Fruit fly (Drosophila melanogaster) whole organism, embryonic: ENCODE results near the gene DPCoAC.

Experiments used
- CG10959 ChIP-seq: fragments of 200-800 bp; sonication (Bioruptor generic); IDR thresholded peaks from 2 replicates; pipeline ENCODE4 v1.3.6; 2022; ENCODE audit warnings: missing biosample characterization, missing genetic modification characterization
- CG11247 ChIP-seq: fragments of 200-800 bp; sonication (Bioruptor generic); IDR thresholded peaks from 2 replicates; pipeline ENCODE4 v1.3.6; 2022; ENCODE audit warnings: missing biosample characterization, missing genetic modification characterization
- CG12391 ChIP-seq: fragments of 200-800 bp; sonication (Bioruptor generic); optimal IDR thresholded peaks from 3 replicates; lab custom pipeline; 2018; ENCODE audit warnings: missing biosample characterization, mild to moderate bottlenecking, missing genetic modification characterization, moderate library complexity
- CG17568 ChIP-seq: fragments of 200-800 bp; sonication (Bioruptor generic); optimal IDR thresholded peaks from 2 replicates; lab custom pipeline; 2018; ENCODE audit warnings: missing biosample characterization, mild to moderate bottlenecking, missing genetic modification characterization, moderate library complexity
- CG1792 ChIP-seq: fragments of 200-800 bp; sonication (Bioruptor generic); optimal IDR thresholded peaks from 2 replicates; lab custom pipeline; 2016; ENCODE audit warnings: missing biosample characterization, missing genetic modification characterization
- CG18011 ChIP-seq: fragments of 200-800 bp; sonication (Bioruptor generic); optimal IDR thresholded peaks from 2 replicates; lab custom pipeline; 2017; ENCODE audit warnings: missing biosample characterization, missing genetic modification characterization, mild to moderate bottlenecking, moderate library complexity, missing genotype
- CG18262 ChIP-seq: fragments of 200-800 bp; optimal IDR thresholded peaks from 3 replicates; lab custom pipeline; 2019; ENCODE audit warnings: missing biosample characterization, mild to moderate bottlenecking, missing genetic modification characterization, moderate library complexity
- CG2678 ChIP-seq: fragments of 200-800 bp; sonication (Bioruptor generic); optimal IDR thresholded peaks from 3 replicates; lab custom pipeline; 2019; ENCODE audit warnings: missing biosample characterization, mild to moderate bottlenecking, missing genetic modification characterization, moderate library complexity
- CG30403 ChIP-seq: fragments of 200-800 bp; sonication (Bioruptor generic); optimal IDR thresholded peaks from 3 replicates; lab custom pipeline; 2016; ENCODE audit warnings: missing biosample characterization, missing genetic modification characterization
- CG32532 ChIP-seq: fragments of 200-800 bp; sonication (Bioruptor generic); IDR thresholded peaks from 2 replicates; pipeline ENCODE4 v1.3.6; 2022; ENCODE audit warnings: missing biosample characterization, missing genetic modification characterization
- CG32772 ChIP-seq: fragments of 200-800 bp; sonication (Bioruptor generic); IDR thresholded peaks from 2 replicates; pipeline ENCODE4 v1.3.6; 2022; ENCODE audit warnings: missing biosample characterization, missing genetic modification characterization
- CG3407 ChIP-seq: fragments of 200-800 bp; sonication (Bioruptor generic); optimal IDR thresholded peaks from 2 replicates; lab custom pipeline; 2018; ENCODE audit warnings: missing biosample characterization, mild to moderate bottlenecking, missing genetic modification characterization
- CG3726 ChIP-seq: fragments of 200-800 bp; sonication (Bioruptor generic); IDR thresholded peaks from 3 replicates; pipeline ENCODE4, ENCODE4 v1.3.6; 2022; ENCODE audit warnings: missing biosample characterization, missing genetic modification characterization
- CG3838 ChIP-seq: fragments of 200-800 bp; sonication (Bioruptor generic); optimal IDR thresholded peaks from 3 replicates; lab custom pipeline; 2016; ENCODE audit warnings: missing biosample characterization, missing genetic modification characterization
- CG4328 ChIP-seq: fragments of 200-800 bp; sonication (Bioruptor generic); optimal IDR thresholded peaks from 3 replicates; lab custom pipeline; 2017; ENCODE audit warnings: missing biosample characterization, missing genetic modification reagents, missing genetic modification characterization
- CG4404 ChIP-seq: fragments of 200-800 bp; sonication (Bioruptor generic); IDR thresholded peaks from 2 replicates; pipeline ENCODE4 v1.3.6; 2022; ENCODE audit warnings: missing biosample characterization, missing genetic modification characterization
- CG6654 ChIP-seq: fragments of 200-800 bp; sonication (Bioruptor generic); optimal IDR thresholded peaks from 2 replicates; lab custom pipeline; 2017; ENCODE audit warnings: missing biosample characterization, mild to moderate bottlenecking, missing genetic modification characterization
- CG6791 ChIP-seq: fragments of 200-800 bp; sonication (Bioruptor generic); IDR thresholded peaks from 3 replicates; pipeline ENCODE4 v1.3.6; 2022; ENCODE audit warnings: missing biosample characterization, missing genetic modification characterization; ENCODE audit not compliant: partially characterized antibody
- CG7987 ChIP-seq: fragments of 200-800 bp; sonication (Bioruptor generic); optimal IDR thresholded peaks from 2 replicates; lab custom pipeline; 2018; ENCODE audit warnings: missing biosample characterization, mild to moderate bottlenecking, missing genetic modification characterization, moderate library complexity
- CG8944 ChIP-seq: fragments of 200-800 bp; sonication (Bioruptor generic); optimal IDR thresholded peaks from 3 replicates; lab custom pipeline; 2016; ENCODE audit warnings: missing biosample characterization, missing genetic modification characterization
- CG9876 ChIP-seq: fragments of 200-800 bp; sonication (Bioruptor generic); optimal IDR thresholded peaks from 2 replicates; lab custom pipeline; 2016; ENCODE audit warnings: missing biosample characterization, missing genetic modification characterization
- Chrac-16 ChIP-seq: fragments of 200-800 bp; sonication (Bioruptor generic); optimal IDR thresholded peaks from 3 replicates; lab custom pipeline; 2016; ENCODE audit warnings: missing biosample characterization, missing genetic modification characterization
- CrebB ChIP-seq: fragments of 200-800 bp; sonication (Bioruptor generic); optimal IDR thresholded peaks from 3 replicates; lab custom pipeline; 2018; ENCODE audit warnings: missing biosample characterization, mild to moderate bottlenecking, missing genetic modification characterization
- D ChIP-seq, 2 experiments: fragments of 200-800 bp in 1 of 2; fragments of >200 bp in 1 of 2; sonication (Bioruptor generic) in 1 of 2; optimal IDR thresholded peaks; 2 replicates in 1 of 2; 3 replicates in 1 of 2; lab custom pipeline; 2017; ENCODE audit warnings: mild to moderate bottlenecking in 1 of 2, missing biosample characterization in 1 of 2, missing genetic modification characterization in 1 of 2, missing genetic modification reagents in 1 of 2
- Dfd ChIP-seq, 2 experiments: fragments of >200 bp; optimal IDR thresholded peaks; 2 replicates each; lab custom pipeline; 2017; ENCODE audit warnings: missing biosample characterization in 2 of 2, missing genetic modification characterization in 2 of 2
- Doc3 ChIP-seq: fragments of 200-800 bp; sonication (Bioruptor generic); IDR thresholded peaks from 3 replicates; pipeline ENCODE4 v1.3.6; 2022; ENCODE audit warnings: missing biosample characterization, missing genetic modification characterization; ENCODE audit not compliant: partially characterized antibody
- Ets65A ChIP-seq: fragments of 200-800 bp; sonication (Bioruptor generic); peaks from one replicate; lab custom pipeline; 2016; ENCODE audit warnings: missing biosample characterization, missing genetic modification characterization
- HLH3B ChIP-seq: fragments of 200-800 bp; sonication (Bioruptor generic); IDR thresholded peaks from 2 replicates; pipeline ENCODE4 v1.3.6; 2022; ENCODE audit warnings: missing biosample characterization, missing genetic modification characterization
- Kr ChIP-seq: fragments of 200-800 bp; sonication (Bioruptor generic); optimal IDR thresholded peaks from 2 replicates; lab custom pipeline; 2017; ENCODE audit warnings: missing biosample characterization, mild to moderate bottlenecking, missing genetic modification characterization
- Lpt ChIP-seq: fragments of >200 bp; optimal IDR thresholded peaks from 2 replicates; lab custom pipeline; 2018; ENCODE audit warnings: missing biosample characterization, missing genetic modification characterization
- MTF-1 ChIP-seq: fragments of 200-800 bp; sonication (Bioruptor generic); optimal IDR thresholded peaks from 2 replicates; lab custom pipeline; 2018; ENCODE audit warnings: missing biosample characterization, mild to moderate bottlenecking, missing genetic modification characterization, borderline replicate concordance
- Mad ChIP-seq: fragments of 200-800 bp; sonication (Bioruptor generic); optimal IDR thresholded peaks from 2 replicates; lab custom pipeline; 2016; ENCODE audit warnings: missing biosample characterization, missing genetic modification characterization
- Max ChIP-seq: fragments of 200-800 bp; sonication (Bioruptor generic); optimal IDR thresholded peaks from 2 replicates; lab custom pipeline; 2016; ENCODE audit warnings: missing biosample characterization, mild to moderate bottlenecking, missing genetic modification characterization
- Mes4 ChIP-seq: fragments of 200-800 bp; sonication (Bioruptor generic); optimal IDR thresholded peaks from 2 replicates; lab custom pipeline; 2016; ENCODE audit warnings: missing biosample characterization, missing genetic modification characterization
- Spps ChIP-seq: fragments of 200-800 bp; sonication (Bioruptor generic); optimal IDR thresholded peaks from 2 replicates; lab custom pipeline; 2018; ENCODE audit warnings: missing biosample characterization, mild to moderate bottlenecking, missing genetic modification characterization
- crc ChIP-seq: fragments of 200-800 bp; sonication (Bioruptor generic); optimal IDR thresholded peaks from 2 replicates; lab custom pipeline; 2016; ENCODE audit warnings: missing biosample characterization, missing genetic modification characterization
- crol ChIP-seq: fragments of 200-800 bp; sonication (Bioruptor generic); IDR thresholded peaks from 2 replicates; pipeline ENCODE4 v1.3.6; 2022; ENCODE audit warnings: missing biosample characterization, missing genetic modification characterization
- da ChIP-seq: fragments of 200-800 bp; sonication (Bioruptor generic); optimal IDR thresholded peaks from 2 replicates; lab custom pipeline; 2016; ENCODE audit warnings: missing biosample characterization, missing genetic modification characterization
- dpn ChIP-seq, 2 experiments: fragments of 200-800 bp; sonication (Bioruptor generic); optimal IDR thresholded peaks; 3 replicates each; lab custom pipeline; 2016; ENCODE audit warnings: missing biosample characterization in 2 of 2, missing genetic modification characterization in 2 of 2
- gcm2 ChIP-seq: fragments of 200-800 bp; sonication (Bioruptor generic); optimal IDR thresholded peaks from 2 replicates; lab custom pipeline; 2016; ENCODE audit warnings: missing biosample characterization, missing genetic modification characterization
- grn ChIP-seq: fragments of 200-800 bp; sonication (Bioruptor generic); optimal IDR thresholded peaks from 3 replicates; lab custom pipeline; 2017; ENCODE audit warnings: missing biosample characterization, missing genetic modification characterization
- gsb ChIP-seq: fragments of 200-800 bp; sonication (Bioruptor generic); IDR thresholded peaks from 2 replicates; pipeline ENCODE4 v1.3.6; 2022; ENCODE audit warnings: missing biosample characterization, missing genetic modification characterization
- h ChIP-seq: fragments of >200 bp; optimal IDR thresholded peaks from 2 replicates; lab custom pipeline; 2017
- kay ChIP-seq: fragments of 200-800 bp; sonication (Bioruptor generic); optimal IDR thresholded peaks from 2 replicates; lab custom pipeline; 2016; ENCODE audit warnings: missing biosample characterization, missing genetic modification characterization
- lola ChIP-seq, 3 experiments: fragments of >200 bp in 2 of 3; fragments of 200-800 bp in 1 of 3; sonication (Bioruptor generic) in 1 of 3; optimal IDR thresholded peaks; 2 replicates each; lab custom pipeline; 2017 to 2019; ENCODE audit warnings: missing biosample characterization in 3 of 3, missing genetic modification characterization in 3 of 3, mild to moderate bottlenecking in 1 of 3, moderate library complexity in 1 of 3
- p53 ChIP-seq: fragments of 200-800 bp; sonication (Bioruptor generic); optimal IDR thresholded peaks from 2 replicates; lab custom pipeline; 2016; ENCODE audit warnings: missing biosample characterization, missing genetic modification characterization
- pros ChIP-seq: fragments of 200-800 bp; sonication (Bioruptor generic); optimal IDR thresholded peaks from 3 replicates; lab custom pipeline; 2019; ENCODE audit warnings: missing biosample characterization, mild to moderate bottlenecking, missing genetic modification characterization, moderate library complexity
- run ChIP-seq: fragments of 200-800 bp; sonication (Bioruptor generic); optimal IDR thresholded peaks from 3 replicates; lab custom pipeline; 2018; ENCODE audit warnings: missing biosample characterization, mild to moderate bottlenecking, missing genetic modification characterization
- scrt ChIP-seq: fragments of 200-800 bp; sonication (Bioruptor generic); optimal IDR thresholded peaks from 2 replicates; lab custom pipeline; 2018; ENCODE audit warnings: missing biosample characterization, mild to moderate bottlenecking, missing genetic modification characterization, moderate library complexity
- stwl ChIP-seq: fragments of 200-800 bp; sonication (Bioruptor generic); optimal IDR thresholded peaks from 3 replicates; lab custom pipeline; 2018; ENCODE audit warnings: missing biosample characterization, mild to moderate bottlenecking, missing genetic modification characterization, moderate library complexity
- tll ChIP-seq, 2 experiments: fragments of 200-800 bp in 1 of 2; fragments of >200 bp in 1 of 2; sonication (Bioruptor generic) in 1 of 2; optimal IDR thresholded peaks; 2 replicates each; lab custom pipeline; 2017 to 2019; ENCODE audit warnings: missing biosample characterization in 2 of 2, missing genetic modification characterization in 2 of 2, mild to moderate bottlenecking in 1 of 2, moderate library complexity in 1 of 2
- wdn ChIP-seq: fragments of 200-800 bp; sonication (Bioruptor generic); IDR thresholded peaks from 2 replicates; pipeline ENCODE4 v1.3.6; 2022; ENCODE audit warnings: missing biosample characterization, missing genetic modification characterization

Gene DPCoAC

dm6 chr3R:20543220-20543619 is 14.2 kb downstream of the DPCoAC start (continued):
- TF ChIP-seq CG1792 (GFP tag; lab: Kevin White, UChicago), result no peak
- peak; percentile 90 for TF ChIP-seq grn (GFP tag; lab: Kevin White, UChicago)
- no peak for TF ChIP-seq h (lab: Kevin White, UChicago)
- no peak for TF ChIP-seq CG8944
- TF ChIP-seq kay (GFP tag; lab: Kevin White, UChicago), result no peak
- no peak for TF ChIP-seq CG6791 (GFP tag; lab: Robert Waterston, UW)
- peak in 1 of 2 experiments; percentile 99 for TF ChIP-seq tll (GFP tag; optimal IDR thresholded peaks at IDR 0.05; lab: Kevin White, UChicago)
- TF ChIP-seq CG4328 (GFP tag; lab: Kevin White, UChicago), result no peak
- TF ChIP-seq CG3407 (GFP tag; lab: Kevin White, UChicago), result no peak
- TF ChIP-seq pros (GFP tag; lab: Kevin White, UChicago), result peak; percentile 61
- no peak for TF ChIP-seq CG4404 (GFP tag; lab: Robert Waterston, UW)
- no peak for TF ChIP-seq CG32772
- TF ChIP-seq crol (GFP tag; lab: Robert Waterston, UW), result 0 out of 2 replicates have a peak, but pooled peaks have one; percentile 29
- no peak for TF ChIP-seq da (GFP tag; lab: Kevin White, UChicago)
- TF ChIP-seq gsb, result no peak
- no peak for TF ChIP-seq scrt (GFP tag; lab: Kevin White, UChicago)
- no peak for TF ChIP-seq Spps (tag; lab: Kevin White, UChicago)
- TF ChIP-seq CG18011 (GFP tag; lab: Kevin White, UChicago), result no peak
- TF ChIP-seq Kr (GFP tag; lab: Kevin White, UChicago), result no peak
- TF ChIP-seq CrebB, result no peak
- TF ChIP-seq CG17568 (GFP tag; lab: Kevin White, UChicago), result no peak
- no peak for TF ChIP-seq CG2678
- no peak for TF ChIP-seq p53 (GFP tag; lab: Kevin White, UChicago)
- no peak for TF ChIP-seq CG12391
- no peak for TF ChIP-seq CG3838
- no peak for TF ChIP-seq CG10959 (GFP tag; lab: Robert Waterston, UW)
- TF ChIP-seq CG11247 (GFP tag; lab: Robert Waterston, UW), result no peak
- no peak for TF ChIP-seq CG7987 (GFP tag; lab: Kevin White, UChicago)
- TF ChIP-seq CG3726 (GFP tag; lab: Robert Waterston, UW), result no peak
- no peak for TF ChIP-seq dpn (GFP tag; optimal IDR thresholded peaks at IDR 0.05; lab: Kevin White, UChicago)
- TF ChIP-seq D (optimal IDR thresholded peaks at IDR 0.05; lab: Kevin White, UChicago), result peak; percentile 25
- no peak for TF ChIP-seq D (GFP tag; optimal IDR thresholded peaks at IDR 0.05; lab: Kevin White, UChicago)
- no peak for TF ChIP-seq Max (GFP tag; lab: Kevin White, UChicago)
- TF ChIP-seq CG30403 (GFP tag; lab: Kevin White, UChicago), result no peak
- TF ChIP-seq CG6654 (GFP tag; lab: Kevin White, UChicago), result no peak
- TF ChIP-seq CG9876 (GFP tag; lab: Kevin White, UChicago), result no peak
- no peak for TF ChIP-seq Mes4 (GFP tag; lab: Kevin White, UChicago)
- TF ChIP-seq Ets65A, result peak; percentile 28
- no peak for TF ChIP-seq gcm2 (GFP tag; lab: Kevin White, UChicago)
- no peak for TF ChIP-seq HLH3B
- no peak for TF ChIP-seq CG32532 (GFP tag; lab: Robert Waterston, UW)
- no peak for TF ChIP-seq crc (GFP tag; lab: Kevin White, UChicago)
- TF ChIP-seq MTF-1 (GFP tag; lab: Kevin White, UChicago), result no peak
- TF ChIP-seq Mad (GFP tag; lab: Kevin White, UChicago), result no peak
- no peak for TF ChIP-seq CG18262 (tag; lab: Kevin White, UChicago)
- peak; percentile 23 for TF ChIP-seq Lpt
- TF ChIP-seq run, result no peak
- TF ChIP-seq wdn (GFP tag; lab: Robert Waterston, UW), result no peak
- TF ChIP-seq stwl (tag; lab: Kevin White, UChicago), result no peak
- no peak for TF ChIP-seq Chrac-16 (GFP tag; lab: Kevin White, UChicago)
- TF ChIP-seq lola (GFP tag; optimal IDR thresholded peaks at IDR 0.05; lab: Kevin White, UChicago), result no peak
- no peak for TF ChIP-seq Doc3 (GFP tag; lab: Robert Waterston, UW)
- TF ChIP-seq Dfd (GFP tag; optimal IDR thresholded peaks at IDR 0.05; lab: Kevin White, UChicago), result no peak
